Worm (Caenorhabditis elegans) whole organism, young adult: ENCODE data around the gene sri-19.
A peak's percentile ranks its signal among the peaks of the same experiment; 100 is the strongest.

Experiments used
- B0035.1 ChIP-seq: sonication (generic microtip); optimal IDR thresholded peaks from 2 replicates; lab custom pipeline; 2016; ENCODE audit warnings: missing genetic modification characterization, mild to moderate bottlenecking, missing compliant biosample characterization, missing genotype, missing genetic modification reagents
- B0336.3 ChIP-seq: fragments of 200-800 bp; sonication (Bioruptor generic); IDR thresholded peaks from 2 replicates; pipeline ENCODE4 v1.3.6; 2022; ENCODE audit warnings: missing genetic modification characterization, missing compliant biosample characterization
- C06A6.2 ChIP-seq: fragments of 200-800 bp; sonication (Bioruptor generic); conservative IDR thresholded peaks from 2 replicates; pipeline ENCODE4 v1.3.6; 2022; ENCODE audit warnings: missing genetic modification characterization, missing compliant biosample characterization
- C17E4.6 ChIP-seq: fragments of 200-800 bp; sonication (Bioruptor generic); IDR thresholded peaks from 2 replicates; pipeline ENCODE4 v1.3.6; 2022; ENCODE audit warnings: missing genetic modification reagents, missing genetic modification characterization, missing compliant biosample characterization
- F10E7.11 ChIP-seq: sonication (generic microtip); optimal IDR thresholded peaks from 2 replicates; lab custom pipeline; 2017; ENCODE audit warnings: mild to moderate bottlenecking, missing genetic modification characterization, moderate library complexity, missing compliant biosample characterization
- F57A8.1 ChIP-seq: fragments of 200-800 bp; sonication (Bioruptor generic); optimal IDR thresholded peaks from 2 replicates; lab custom pipeline; 2018; ENCODE audit warnings: mild to moderate bottlenecking, missing genetic modification characterization, moderate library complexity, missing compliant biosample characterization
- K11D2.4 ChIP-seq: fragments of 200-800 bp; sonication (Bioruptor generic); IDR thresholded peaks from 2 replicates; pipeline ENCODE4 v1.3.6; 2022; ENCODE audit warnings: missing genetic modification reagents, missing genetic modification characterization, missing compliant biosample characterization
- T07F8.4 ChIP-seq: sonication (generic microtip); optimal IDR thresholded peaks from 2 replicates; lab custom pipeline; 2016; ENCODE audit warnings: mild to moderate bottlenecking, missing genetic modification characterization, moderate library complexity, missing compliant biosample characterization
- Y53F4B.3 ChIP-seq: fragments of 200-800 bp; sonication (Bioruptor generic); IDR thresholded peaks from 2 replicates; pipeline ENCODE4 v1.3.6; 2022; ENCODE audit warnings: missing genetic modification reagents, missing genetic modification characterization, missing compliant biosample characterization
- Y53G8AR.9 ChIP-seq: fragments of 200-800 bp; sonication (Bioruptor generic); conservative IDR thresholded peaks from 2 replicates; pipeline ENCODE4 v1.3.6; 2022; ENCODE audit warnings: missing genetic modification reagents, missing genetic modification characterization, missing compliant biosample characterization
- Y56A3A.18 ChIP-seq: fragments of 200-800 bp; sonication (Bioruptor generic); IDR thresholded peaks from 2 replicates; pipeline ENCODE4 v1.3.6; 2022; ENCODE audit warnings: missing genetic modification reagents, missing genetic modification characterization, missing compliant biosample characterization
- Y79H2A.3 ChIP-seq: fragments of 200-800 bp; sonication (Bioruptor generic); conservative IDR thresholded peaks from 2 replicates; pipeline ENCODE4 v1.3.6; 2022; ENCODE audit warnings: missing genetic modification reagents, missing genetic modification characterization, missing compliant biosample characterization
- Y95B8A.8 ChIP-seq: fragments of 200-800 bp; sonication (Bioruptor generic); IDR thresholded peaks from 2 replicates; pipeline ENCODE4 v1.3.6; 2022; ENCODE audit warnings: missing genetic modification reagents, missing genetic modification characterization, missing compliant biosample characterization
- ZK185.1 ChIP-seq: sonication (generic microtip); optimal IDR thresholded peaks from 2 replicates; lab custom pipeline; 2016; ENCODE audit warnings: mild to moderate bottlenecking, missing genetic modification characterization, missing compliant biosample characterization; ENCODE audit not compliant: poor library complexity, severe bottlenecking
- ama-1 ChIP-seq, 3 experiments: fragments of 150-350 bp in 1 of 3; sonication (generic microtip) in 2 of 3; optimal IDR thresholded peaks; 2 replicates each; lab custom pipeline; 2014 to 2018; ENCODE audit warnings: missing biosample characterization in 2 of 3, missing genetic modification characterization in 2 of 3, missing genetic modification reagents in 2 of 3
- aptf-3 ChIP-seq: fragments of 200-800 bp; sonication (Bioruptor generic); IDR thresholded peaks from 2 replicates; pipeline ENCODE4 v1.3.6; 2022; ENCODE audit warnings: missing genetic modification characterization, missing compliant biosample characterization
- atf-7 ChIP-seq: sonication (generic microtip); optimal IDR thresholded peaks from 2 replicates; lab custom pipeline; 2017; ENCODE audit warnings: mild to moderate bottlenecking, missing genetic modification characterization, missing compliant biosample characterization
- cebp-1 ChIP-seq, 2 experiments: fragments of 200-800 bp in 1 of 2; sonication (Bioruptor generic) in 1 of 2; sonication (generic microtip) in 1 of 2; IDR thresholded peaks in 1 of 2; optimal IDR thresholded peaks in 1 of 2; 2 replicates each; pipeline versions ENCODE4 v1.3.6 to Lab custom; 2017 to 2022; ENCODE audit warnings: missing compliant biosample characterization in 2 of 2, missing genetic modification characterization in 2 of 2, mild to moderate bottlenecking in 1 of 2, missing genetic modification reagents in 1 of 2, moderate library complexity in 1 of 2
- cebp-2 ChIP-seq: fragments of 200-800 bp; sonication (Bioruptor generic); IDR thresholded peaks from 2 replicates; pipeline ENCODE4 v1.3.6; 2022; ENCODE audit warnings: missing genetic modification characterization, missing compliant biosample characterization
- ceh-100 ChIP-seq: fragments of 200-800 bp; sonication (Bioruptor generic); IDR thresholded peaks from 2 replicates; pipeline ENCODE4 v1.3.6; 2022; ENCODE audit warnings: missing genetic modification reagents, missing genetic modification characterization, missing compliant biosample characterization
- ceh-40 ChIP-seq: fragments of 200-800 bp; sonication (Bioruptor generic); IDR thresholded peaks from 2 replicates; pipeline ENCODE4 v1.3.6; 2022; ENCODE audit warnings: missing genetic modification characterization, missing compliant biosample characterization
- chd-7 ChIP-seq: sonication (generic microtip); optimal IDR thresholded peaks from 2 replicates; lab custom pipeline; 2016; ENCODE audit warnings: mild to moderate bottlenecking, missing genetic modification characterization, moderate library complexity, missing compliant biosample characterization
- egl-18 ChIP-seq: fragments of 200-800 bp; sonication (Bioruptor generic); IDR thresholded peaks from 2 replicates; pipeline ENCODE4 v1.3.6; 2022; ENCODE audit warnings: missing genetic modification reagents, missing genetic modification characterization, missing compliant biosample characterization
- egl-44 ChIP-seq: fragments of 200-800 bp; sonication (Bioruptor generic); IDR thresholded peaks from 2 replicates; pipeline ENCODE4 v1.3.6; 2022; ENCODE audit warnings: missing genetic modification reagents, missing genetic modification characterization, missing compliant biosample characterization
- ekl-4 ChIP-seq: fragments of 200-800 bp; sonication (Bioruptor generic); IDR thresholded peaks from 2 replicates; pipeline ENCODE4 v1.3.6; 2022; ENCODE audit warnings: missing genetic modification reagents, missing genetic modification characterization, missing compliant biosample characterization
- fkh-3 ChIP-seq: sonication (generic microtip); optimal IDR thresholded peaks from 2 replicates; lab custom pipeline; 2016; ENCODE audit warnings: mild to moderate bottlenecking, missing genetic modification characterization, missing compliant biosample characterization
- hlh-12 ChIP-seq: sonication (generic microtip); optimal IDR thresholded peaks from 2 replicates; lab custom pipeline; 2016; ENCODE audit warnings: missing genetic modification characterization, missing compliant biosample characterization
- hmg-20 ChIP-seq: fragments of 200-800 bp; sonication (Bioruptor generic); IDR thresholded peaks from 2 replicates; pipeline ENCODE4 v1.3.6; 2022; ENCODE audit warnings: missing genetic modification reagents, missing genetic modification characterization, missing compliant biosample characterization
- hrde-1 ChIP-seq: sonication (generic microtip); optimal IDR thresholded peaks from 2 replicates; lab custom pipeline; 2016; ENCODE audit warnings: missing genetic modification characterization, mild to moderate bottlenecking, missing compliant biosample characterization, moderate library complexity, missing genotype, missing genetic modification reagents, borderline replicate concordance
- lin-35 ChIP-seq, 3 experiments: fragments of 150-350 bp in 2 of 3; sonication (generic microtip) in 1 of 3; optimal IDR thresholded peaks; 2 replicates each; lab custom pipeline; 2014 to 2018; ENCODE audit warnings: missing biosample characterization in 3 of 3, missing genetic modification characterization in 3 of 3, missing genetic modification reagents in 3 of 3
- lsy-27 ChIP-seq: sonication (generic microtip); optimal IDR thresholded peaks from 2 replicates; lab custom pipeline; 2017; ENCODE audit warnings: missing genetic modification characterization, mild to moderate bottlenecking, missing compliant biosample characterization, antibody characterized with exemption, missing genotype, borderline replicate concordance; ENCODE audit not compliant: insufficient read depth
- madf-10 ChIP-seq: sonication (generic microtip); optimal IDR thresholded peaks from 2 replicates; lab custom pipeline; 2016; ENCODE audit warnings: mild to moderate bottlenecking, missing genetic modification characterization, missing compliant biosample characterization
- madf-6 ChIP-seq: fragments of 200-800 bp; sonication (Bioruptor generic); IDR thresholded peaks from 2 replicates; pipeline ENCODE4 v1.3.6; 2022; ENCODE audit warnings: missing genetic modification reagents, missing genetic modification characterization, missing compliant biosample characterization
- mel-28 ChIP-seq: sonication (generic microtip); optimal IDR thresholded peaks from 2 replicates; lab custom pipeline; 2016; ENCODE audit warnings: borderline replicate concordance, mild to moderate bottlenecking, missing genetic modification characterization, missing compliant biosample characterization
- nfyb-1 ChIP-seq: fragments of 200-800 bp; sonication (Bioruptor generic); IDR thresholded peaks from 2 replicates; pipeline ENCODE4 v1.3.6; 2022; ENCODE audit warnings: missing genetic modification reagents, missing genetic modification characterization, missing compliant biosample characterization
- pbrm-1 ChIP-seq: fragments of 200-800 bp; sonication (Bioruptor generic); IDR thresholded peaks from 2 replicates; pipeline ENCODE4 v1.3.6; 2022; ENCODE audit warnings: missing genetic modification reagents, missing genetic modification characterization, missing compliant biosample characterization
- rcor-1 ChIP-seq: fragments of 200-800 bp; sonication (Bioruptor generic); IDR thresholded peaks from 2 replicates; pipeline ENCODE4 v1.3.6; 2022; ENCODE audit warnings: missing genetic modification reagents, missing genetic modification characterization, missing compliant biosample characterization
- repo-1 ChIP-seq: sonication (generic microtip); optimal IDR thresholded peaks from 2 replicates; lab custom pipeline; 2017; ENCODE audit warnings: mild to moderate bottlenecking, missing genetic modification characterization, missing compliant biosample characterization
- rpc-1 ChIP-seq, 2 experiments: fragments of 150-350 bp in 1 of 2; sonication (generic microtip) in 1 of 2; optimal IDR thresholded peaks; 2 replicates each; lab custom pipeline; 2014 to 2018; ENCODE audit warnings: missing biosample characterization in 1 of 2, missing genetic modification characterization in 1 of 2, missing genetic modification reagents in 1 of 2, missing genotype in 1 of 2
- sdz-38 ChIP-seq: sonication (generic microtip); optimal IDR thresholded peaks from 2 replicates; lab custom pipeline; 2016; ENCODE audit warnings: missing genotype, missing genetic modification characterization, missing compliant biosample characterization
- sea-2 ChIP-seq: fragments of 200-800 bp; sonication (Bioruptor generic); IDR thresholded peaks from 2 replicates; pipeline ENCODE4 v1.3.6; 2022; ENCODE audit warnings: missing genetic modification characterization, missing compliant biosample characterization
- tlf-1 ChIP-seq: fragments of 200-800 bp; sonication (Bioruptor generic); optimal IDR thresholded peaks from 2 replicates; lab custom pipeline; 2018; ENCODE audit warnings: mild to moderate bottlenecking, missing genetic modification characterization, missing compliant biosample characterization
- unc-130 ChIP-seq: sonication (generic microtip); optimal IDR thresholded peaks from 2 replicates; lab custom pipeline; 2016; ENCODE audit warnings: missing genetic modification reagents, missing genetic modification characterization, missing compliant biosample characterization
- ztf-22 ChIP-seq: fragments of 200-800 bp; sonication (Bioruptor generic); optimal IDR thresholded peaks from 2 replicates; lab custom pipeline; 2018; ENCODE audit warnings: mild to moderate bottlenecking, missing genetic modification characterization, moderate library complexity, missing compliant biosample characterization
- ztf-25 ChIP-seq: fragments of 200-800 bp; sonication (Bioruptor generic); IDR thresholded peaks from 2 replicates; pipeline ENCODE4 v1.3.6; 2022; ENCODE audit warnings: missing genetic modification reagents, missing genetic modification characterization, missing compliant biosample characterization

sri-19 gene

ce11 chrIV:10933777-10934546 lies 24.2 kb upstream of the sri-19 start:
- peak; percentile 32 for TF ChIP-seq F10E7.11
- peak; percentile 81 for TF ChIP-seq nfyb-1 (GFP tag; lab: Robert Waterston, UW)
- peak; percentile 40; the same call in 1 of the 2 replicates for TF ChIP-seq egl-44 (GFP tag; lab: Robert Waterston, UW)
- TF ChIP-seq ZK185.1 (tag; lab: Kevin White, UChicago) = peak; percentile 12
- 0 out of 2 replicates have a peak, but pooled peaks have one; percentile 25 for TF ChIP-seq rcor-1 (GFP tag; lab: Robert Waterston, UW)
- peak; percentile 83 for TF ChIP-seq chd-7
- TF ChIP-seq hmg-20 (GFP tag; lab: Robert Waterston, UW) = peak; percentile 52; the same call in 1 of the 2 replicates
- peak; percentile 65 for TF ChIP-seq Y79H2A.3
- peak; percentile 35 for TF ChIP-seq fkh-3 (tag; lab: Kevin White, UChicago)
- peak; percentile 63; the same call in 1 of the 2 replicates for TF ChIP-seq K11D2.4 (GFP tag; lab: Robert Waterston, UW)
- TF ChIP-seq cebp-1 (GFP tag; IDR thresholded peaks at IDR 0.05; lab: Robert Waterston, UW) = 0 out of 2 replicates have a peak, but pooled peaks have one; percentile 7
- peak; percentile 82 for TF ChIP-seq cebp-1 (tag; optimal IDR thresholded peaks at IDR 0.05; lab: Kevin White, UChicago)
- TF ChIP-seq ama-1 (optimal IDR thresholded peaks at IDR 0.05; lab: Kevin White, UChicago) = peak; percentile 59
- TF ChIP-seq ama-1 (GFP tag; optimal IDR thresholded peaks at IDR 0.05; lab: Kevin White, UChicago) = peak; percentile 18 to 75
- no peak for TF ChIP-seq F57A8.1 (GFP tag; lab: Kevin White, UChicago)
- TF ChIP-seq hlh-12 = no peak
- peak; percentile 46; the same call in 1 of the 2 replicates for TF ChIP-seq ekl-4
- no peak; the same call in 1 of the 2 replicates for TF ChIP-seq aptf-3
- TF ChIP-seq repo-1 = peak; percentile 94
- peak; percentile 91 for TF ChIP-seq Y53G8AR.9
- peak; percentile 70 for TF ChIP-seq atf-7 (tag; lab: Kevin White, UChicago)
- TF ChIP-seq Y56A3A.18 = peak; percentile 90
- TF ChIP-seq sdz-38 (tag; lab: Kevin White, UChicago) = no peak
- peak; percentile 84 for TF ChIP-seq B0336.3 (GFP tag; lab: Robert Waterston, UW)
- 0 out of 2 replicates have a peak, but pooled peaks have one; percentile 40 for TF ChIP-seq C06A6.2
- TF ChIP-seq mel-28 (tag; lab: Kevin White, UChicago) = peak; percentile 16
- TF ChIP-seq ztf-25 (GFP tag; lab: Robert Waterston, UW) = no peak
- peak; percentile 58; the same call in 1 of the 2 replicates for TF ChIP-seq pbrm-1
- TF ChIP-seq lin-35 (GFP tag; optimal IDR thresholded peaks at IDR 0.05; lab: Kevin White, UChicago) = peak in 1 of 3 experiments; percentile 39
- TF ChIP-seq ceh-40 = no peak
- peak; percentile 67 for TF ChIP-seq Y95B8A.8 (GFP tag; lab: Robert Waterston, UW)
- TF ChIP-seq ztf-22 (GFP tag; lab: Kevin White, UChicago) = no peak
- TF ChIP-seq madf-6 = peak; percentile 41
- peak; percentile 6 for TF ChIP-seq madf-10 (tag; lab: Kevin White, UChicago)
- peak; percentile 14 for TF ChIP-seq unc-130
- TF ChIP-seq C17E4.6 (GFP tag; lab: Robert Waterston, UW) = 0 out of 2 replicates have a peak, but pooled peaks have one; percentile 17
- TF ChIP-seq rpc-1 (optimal IDR thresholded peaks at IDR 0.05; lab: Kevin White, UChicago) = no peak
- no peak for TF ChIP-seq rpc-1 (tag; optimal IDR thresholded peaks at IDR 0.05; lab: Kevin White, UChicago)
- TF ChIP-seq lsy-27 (tag; lab: Kevin White, UChicago) = no peak
- peak; percentile 33 for TF ChIP-seq B0035.1 (tag; lab: Kevin White, UChicago)
- TF ChIP-seq sea-2 (GFP tag; lab: Robert Waterston, UW) = no peak
- peak; percentile 83 for TF ChIP-seq tlf-1 (GFP tag; lab: Kevin White, UChicago)
- no peak for TF ChIP-seq T07F8.4 (tag; lab: Kevin White, UChicago)
- no peak for TF ChIP-seq egl-18 (GFP tag; lab: Robert Waterston, UW)
- TF ChIP-seq Y53F4B.3 = no peak
- no peak for TF ChIP-seq cebp-2 (GFP tag; lab: Robert Waterston, UW)
- TF ChIP-seq ceh-100 (GFP tag; lab: Robert Waterston, UW) = peak; percentile 43; the same call in 1 of the 2 replicates
- TF ChIP-seq hrde-1 (tag; lab: Kevin White, UChicago) = peak; percentile 49
